Worm (Caenorhabditis elegans) whole organism, mixed stage, embryonic: ENCODE measurements around the gene dop-3.

Experiments used
- blmp-1 ChIP-seq: fragments of 150-350 bp; optimal IDR thresholded peaks from 2 replicates; lab custom pipeline; 2014; ENCODE audit warnings: missing biosample characterization, missing genetic modification characterization
- ceh-39 ChIP-seq: fragments of 150-350 bp; optimal IDR thresholded peaks from 2 replicates; lab custom pipeline; 2014; ENCODE audit warnings: missing biosample characterization, missing genetic modification characterization
- ceh-43 ChIP-seq: fragments of 200-800 bp; sonication (Bioruptor generic); optimal IDR thresholded peaks from 2 replicates; lab custom pipeline; 2018; ENCODE audit warnings: mild to moderate bottlenecking, missing genetic modification characterization, moderate library complexity, missing compliant biosample characterization
- ceh-83 ChIP-seq: fragments of 200-800 bp; sonication (Bioruptor generic); optimal IDR thresholded peaks from 2 replicates; lab custom pipeline; 2018; ENCODE audit warnings: mild to moderate bottlenecking, missing genetic modification characterization, missing compliant biosample characterization
- ces-1 ChIP-seq: fragments of 150-350 bp; optimal IDR thresholded peaks from 2 replicates; lab custom pipeline; 2014; ENCODE audit warnings: missing biosample characterization, missing genetic modification reagents, missing genetic modification characterization
- cnd-1 ChIP-seq: fragments of 200-800 bp; sonication (Bioruptor generic); optimal IDR thresholded peaks from 2 replicates; lab custom pipeline; 2018; ENCODE audit warnings: mild to moderate bottlenecking, missing genetic modification characterization, missing compliant biosample characterization
- drap-1 ChIP-seq: fragments of 200-800 bp; sonication (Bioruptor generic); optimal IDR thresholded peaks from 3 replicates; lab custom pipeline; 2018; ENCODE audit warnings: mild to moderate bottlenecking, missing genetic modification characterization, missing compliant biosample characterization
- elt-1 ChIP-seq: sonication (generic microtip); optimal IDR thresholded peaks from 2 replicates; lab custom pipeline; 2017; ENCODE audit warnings: missing genetic modification characterization, mild to moderate bottlenecking, missing compliant biosample characterization, antibody characterized with exemption, moderate library complexity, borderline replicate concordance; ENCODE audit not compliant: insufficient read depth
- elt-3 ChIP-seq: fragments of 150-350 bp; optimal IDR thresholded peaks from 2 replicates; lab custom pipeline; 2014; ENCODE audit warnings: missing biosample characterization, missing genetic modification characterization
- flh-1 ChIP-seq: fragments of 200-800 bp; sonication (Bioruptor generic); optimal IDR thresholded peaks from 2 replicates; lab custom pipeline; 2018; ENCODE audit warnings: mild to moderate bottlenecking, missing genetic modification characterization, moderate library complexity, missing compliant biosample characterization
- ham-2 ChIP-seq: fragments of 200-800 bp; sonication (Bioruptor generic); optimal IDR thresholded peaks from 2 replicates; lab custom pipeline; 2018; ENCODE audit warnings: mild to moderate bottlenecking, missing genetic modification characterization, missing compliant biosample characterization
- hlh-1 ChIP-seq: fragments of 150-350 bp; optimal IDR thresholded peaks from 2 replicates; lab custom pipeline; 2014; ENCODE audit warnings: missing biosample characterization, missing genetic modification reagents, missing genetic modification characterization
- lin-13 ChIP-seq: fragments of 150-350 bp; optimal IDR thresholded peaks from 2 replicates; lab custom pipeline; 2014; ENCODE audit warnings: missing biosample characterization, missing genetic modification characterization
- lin-32 ChIP-seq: fragments of 200-800 bp; sonication (Bioruptor generic); optimal IDR thresholded peaks from 2 replicates; lab custom pipeline; 2018; ENCODE audit warnings: mild to moderate bottlenecking, missing genetic modification characterization, missing compliant biosample characterization
- lsy-2 ChIP-seq: fragments of 150-350 bp; optimal IDR thresholded peaks from 2 replicates; lab custom pipeline; 2014; ENCODE audit warnings: missing biosample characterization, missing genetic modification characterization
- mab-5 ChIP-seq: fragments of 150-350 bp; optimal IDR thresholded peaks from 2 replicates; lab custom pipeline; 2014; ENCODE audit warnings: missing biosample characterization, missing genetic modification characterization
- mls-2 ChIP-seq: sonication (generic microtip); optimal IDR thresholded peaks from 2 replicates; lab custom pipeline; 2016; ENCODE audit warnings: mild to moderate bottlenecking, missing genetic modification characterization, moderate library complexity, missing compliant biosample characterization
- nhr-12 ChIP-seq: fragments of 150-350 bp; optimal IDR thresholded peaks from 2 replicates; lab custom pipeline; 2014; ENCODE audit warnings: missing biosample characterization, missing genetic modification characterization
- nhr-2 ChIP-seq: fragments of 150-350 bp; optimal IDR thresholded peaks from 2 replicates; lab custom pipeline; 2014; ENCODE audit warnings: missing biosample characterization, missing genetic modification characterization
- nhr-237 ChIP-seq: fragments of 150-350 bp; optimal IDR thresholded peaks from 2 replicates; lab custom pipeline; 2014; ENCODE audit warnings: missing biosample characterization, missing genetic modification characterization
- nhr-28 ChIP-seq: fragments of 150-350 bp; optimal IDR thresholded peaks from 2 replicates; lab custom pipeline; 2014; ENCODE audit warnings: missing biosample characterization, missing genetic modification characterization
- nhr-76 ChIP-seq: sonication (generic microtip); optimal IDR thresholded peaks from 2 replicates; lab custom pipeline; 2017; ENCODE audit warnings: missing biosample characterization, missing genetic modification characterization
- sem-2 ChIP-seq: fragments of 200-800 bp; sonication (Bioruptor generic); optimal IDR thresholded peaks from 2 replicates; lab custom pipeline; 2018; ENCODE audit warnings: mild to moderate bottlenecking, missing genetic modification characterization, missing compliant biosample characterization
- snpc-4 ChIP-seq: fragments of 150-350 bp; optimal IDR thresholded peaks from 2 replicates; lab custom pipeline; 2014; ENCODE audit warnings: missing biosample characterization, missing genetic modification characterization
- sptf-1 ChIP-seq: sonication (generic microtip); optimal IDR thresholded peaks from 2 replicates; lab custom pipeline; 2017; ENCODE audit warnings: mild to moderate bottlenecking, missing genetic modification characterization, moderate library complexity, missing compliant biosample characterization
- tbx-8 ChIP-seq: fragments of 200-800 bp; sonication (Bioruptor generic); optimal IDR thresholded peaks from 2 replicates; lab custom pipeline; 2018; ENCODE audit warnings: mild to moderate bottlenecking, missing genetic modification characterization, moderate library complexity, missing compliant biosample characterization
- unc-39 ChIP-seq: fragments of 150-350 bp; optimal IDR thresholded peaks from 2 replicates; lab custom pipeline; 2014; ENCODE audit warnings: missing biosample characterization, missing genetic modification characterization
- unc-62 ChIP-seq: fragments of 150-350 bp; optimal IDR thresholded peaks from 2 replicates; lab custom pipeline; 2014; ENCODE audit warnings: missing biosample characterization, missing genetic modification reagents, missing genetic modification characterization
- zip-8 ChIP-seq: fragments of 150-350 bp; optimal IDR thresholded peaks from 2 replicates; lab custom pipeline; 2014; ENCODE audit warnings: missing biosample characterization, missing genetic modification characterization
- ztf-11 ChIP-seq: fragments of 150-350 bp; optimal IDR thresholded peaks from 2 replicates; lab custom pipeline; 2014; ENCODE audit warnings: missing biosample characterization, missing genetic modification characterization

The dop-3 gene

DNA sequence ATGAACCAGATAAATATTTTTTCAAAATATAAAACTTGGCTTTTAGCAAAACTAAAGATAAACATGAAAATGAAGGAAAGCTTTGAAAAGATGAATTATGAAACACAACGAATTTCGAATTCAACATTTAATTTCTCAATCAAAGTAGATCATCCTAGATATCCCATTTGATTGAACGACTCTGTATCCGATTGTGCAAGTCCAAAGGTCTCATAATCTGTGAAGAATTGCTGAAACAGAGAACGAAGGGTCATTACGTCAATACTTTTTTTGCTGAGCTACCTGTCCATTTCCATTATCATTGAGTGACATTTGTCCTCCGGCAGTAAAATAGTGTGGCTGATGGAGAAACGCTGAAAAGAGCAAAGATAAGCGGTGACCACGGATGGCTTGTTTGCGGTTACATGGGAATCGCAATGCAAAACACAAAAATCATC lies 46.9 kb downstream of the dop-3 start:
- TF ChIP-seq lsy-2 (tag; lab: Kevin White, UChicago) (no peak), elt-3 (tag; lab: Kevin White, UChicago) (no peak), ham-2 (GFP tag; lab: Kevin White, UChicago) (no peak), nhr-237 (tag; lab: Kevin White, UChicago) (no peak), ceh-39 (tag; lab: Kevin White, UChicago) (no peak), ztf-11 (tag; lab: Kevin White, UChicago) (no peak), lin-32 (GFP tag; lab: Kevin White, UChicago) (no peak), nhr-12 (tag; lab: Kevin White, UChicago) (no peak), mls-2 (tag; lab: Kevin White, UChicago) (no peak), ces-1 (GFP tag; lab: Kevin White, UChicago) (no peak), zip-8 (no peak), nhr-76 (tag; lab: Kevin White, UChicago) (no peak)
- TF ChIP-seq, all 35 proteins: peak for 0

DNA sequence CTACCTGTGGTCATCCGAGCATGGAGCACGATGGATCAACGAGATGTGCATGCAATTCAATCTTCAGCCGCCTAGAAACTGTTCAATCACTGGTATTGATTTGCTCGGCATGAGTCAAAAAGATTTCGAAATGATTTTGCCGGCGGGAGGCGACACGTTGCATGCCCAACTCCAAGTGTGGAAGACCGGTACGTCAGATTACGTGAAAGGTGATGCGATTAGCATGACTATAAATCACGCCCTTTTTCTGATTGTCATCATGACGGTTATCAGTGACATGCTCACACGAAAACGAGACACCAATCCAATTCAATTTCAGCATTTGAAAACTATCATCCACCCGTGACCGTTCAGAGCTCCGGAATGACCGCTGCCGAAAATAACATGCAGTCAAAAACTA lies 48.9 kb downstream of the dop-3 start:
- TF ChIP-seq tbx-8 (no peak), nhr-237 (tag; lab: Kevin White, UChicago) (no peak), lsy-2 (tag; lab: Kevin White, UChicago) (no peak), nhr-12 (tag; lab: Kevin White, UChicago) (no peak), flh-1 (GFP tag; lab: Kevin White, UChicago) (no peak), nhr-2 (tag; lab: Kevin White, UChicago) (no peak), snpc-4 (tag; lab: Kevin White, UChicago) (no peak), ceh-43 (GFP tag; lab: Kevin White, UChicago) (no peak)

DNA sequence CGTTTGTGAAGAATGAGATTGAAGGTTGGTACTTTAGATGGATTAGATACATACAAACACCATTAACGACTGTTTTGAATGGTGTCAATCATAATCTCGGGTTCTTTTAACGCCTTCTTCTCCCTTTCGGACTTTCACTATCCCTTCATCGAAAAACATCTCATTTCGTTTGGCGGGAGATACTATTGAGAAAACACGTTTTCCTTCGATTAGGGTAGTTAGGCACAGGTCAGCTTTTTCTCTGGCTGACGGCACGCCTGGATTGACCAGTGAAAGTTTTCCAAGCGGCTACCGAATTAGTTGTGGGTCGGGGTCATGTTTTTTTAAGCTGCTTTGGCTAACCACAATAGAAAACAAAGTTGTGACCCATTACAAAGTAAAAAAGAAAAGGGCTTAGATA lies 49.6 kb downstream of the dop-3 start:
- TF ChIP-seq drap-1 (GFP tag; lab: Kevin White, UChicago) (no peak), blmp-1 (tag; lab: Kevin White, UChicago) (peak; percentile 30)

DNA sequence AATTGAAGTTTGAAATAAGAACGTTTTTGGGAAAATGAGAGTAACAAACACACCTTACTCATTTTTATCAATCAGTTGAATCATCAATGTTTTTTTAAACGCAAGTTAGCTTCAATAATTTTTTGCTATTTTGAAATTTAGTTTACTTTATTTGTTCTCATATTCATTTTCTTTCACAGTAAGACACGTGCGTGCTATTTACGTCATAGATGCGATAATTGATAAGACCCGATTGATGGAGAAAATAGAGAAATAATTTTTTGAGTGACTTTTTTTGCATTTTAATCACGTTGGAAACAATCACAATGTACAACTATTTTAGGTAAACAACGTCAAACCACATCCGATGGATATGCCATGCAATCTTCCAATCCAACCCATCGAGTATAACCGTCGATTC lies 50.1 kb downstream of the dop-3 start:
- TF ChIP-seq lin-32 (GFP tag; lab: Kevin White, UChicago) (no peak), lin-13 (tag; lab: Kevin White, UChicago) (no peak), ceh-43 (GFP tag; lab: Kevin White, UChicago) (no peak), cnd-1 (tag; lab: Kevin White, UChicago) (no peak), unc-39 (tag; lab: Kevin White, UChicago) (no peak), lsy-2 (tag; lab: Kevin White, UChicago) (no peak), ceh-83 (GFP tag; lab: Kevin White, UChicago) (no peak), snpc-4 (tag; lab: Kevin White, UChicago) (no peak), ztf-11 (tag; lab: Kevin White, UChicago) (no peak), elt-1 (tag; lab: Kevin White, UChicago) (no peak)
- TF ChIP-seq, all 35 proteins: peak for 0

DNA sequence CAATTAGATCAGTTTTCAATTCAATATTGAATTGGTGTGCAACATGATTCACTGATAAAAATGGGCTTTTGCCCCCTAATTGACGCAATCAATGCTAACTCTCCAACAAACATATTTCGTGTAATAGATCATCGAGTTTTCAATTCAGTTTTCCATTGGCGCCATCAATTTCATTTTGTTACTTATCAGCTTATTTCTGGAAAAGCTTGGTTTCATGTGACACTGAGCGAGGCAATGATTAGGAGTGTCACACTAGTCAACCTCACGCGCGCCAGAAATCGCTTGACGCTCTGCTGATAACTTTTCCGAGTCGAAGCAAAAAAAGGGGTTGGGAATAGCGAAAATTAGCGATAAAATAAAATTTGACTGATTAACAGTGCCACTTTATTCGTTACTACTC lies 51.0 kb downstream of the dop-3 start, which contains the start of gene ets-4:
TSS of gene ets-4 (plus strand) at position 347 of the 400 bp plus-strand sequence.
- TF ChIP-seq nhr-12 (tag; lab: Kevin White, UChicago), result no peak
- TF ChIP-seq nhr-28 (tag; lab: Kevin White, UChicago), result no peak
- TF ChIP-seq unc-39 (tag; lab: Kevin White, UChicago), result no peak
- TF ChIP-seq mab-5 (tag; lab: Kevin White, UChicago), result no peak
- TF ChIP-seq unc-62, result no peak
- no peak for TF ChIP-seq snpc-4 (tag; lab: Kevin White, UChicago)
- TF ChIP-seq hlh-1 (tag; lab: Kevin White, UChicago), result no peak
- no peak for TF ChIP-seq mls-2 (tag; lab: Kevin White, UChicago)
- no peak for TF ChIP-seq sptf-1 (tag; lab: Kevin White, UChicago)
- TF ChIP-seq sem-2 (GFP tag; lab: Kevin White, UChicago), result no peak
- TF ChIP-seq lin-32 (GFP tag; lab: Kevin White, UChicago), result no peak
